Fruit fly (Drosophila melanogaster) whole organism, embryonic: ENCODE data around the gene CG43954.

Source experiments
- Asciz ChIP-seq: fragments of 200-800 bp; sonication (Bioruptor generic); optimal IDR thresholded peaks from 2 replicates; lab custom pipeline; 2017; ENCODE audit warnings: missing biosample characterization, mild to moderate bottlenecking, missing genetic modification characterization, missing genetic modification reagents
- Atf3 ChIP-seq: fragments of 200-800 bp; sonication (Bioruptor generic); optimal IDR thresholded peaks from 3 replicates; lab custom pipeline; 2016; ENCODE audit warnings: missing biosample characterization, missing genetic modification characterization
- CG10431 ChIP-seq: fragments of 200-800 bp; sonication (Bioruptor generic); optimal IDR thresholded peaks from 3 replicates; lab custom pipeline; 2018; ENCODE audit warnings: missing biosample characterization, mild to moderate bottlenecking, missing genetic modification characterization
- CG12299 ChIP-seq: fragments of 200-800 bp; sonication (Bioruptor generic); optimal IDR thresholded peaks from 2 replicates; lab custom pipeline; 2018; ENCODE audit warnings: missing biosample characterization, mild to moderate bottlenecking, missing genetic modification characterization
- CG12659 ChIP-seq: fragments of 200-800 bp; sonication (Bioruptor generic); optimal IDR thresholded peaks from 3 replicates; lab custom pipeline; 2017; ENCODE audit warnings: mild to moderate bottlenecking, missing biosample characterization, missing genetic modification reagents, missing genetic modification characterization
- CG13123 ChIP-seq: fragments of 200-800 bp; sonication (Bioruptor generic); optimal IDR thresholded peaks from 2 replicates; lab custom pipeline; 2016; ENCODE audit warnings: missing biosample characterization, missing genetic modification characterization
- CG14014 ChIP-seq: fragments of 200-800 bp; sonication (Bioruptor generic); IDR thresholded peaks from 2 replicates; pipeline ENCODE4 v1.3.6; 2022; ENCODE audit warnings: missing biosample characterization, missing genetic modification characterization
- CG1529 ChIP-seq: fragments of 200-800 bp; sonication (Bioruptor generic); optimal IDR thresholded peaks from 3 replicates; lab custom pipeline; 2018; ENCODE audit warnings: missing biosample characterization, missing genetic modification characterization
- CG15514 ChIP-seq: fragments of 200-800 bp; sonication (Bioruptor generic); optimal IDR thresholded peaks from 3 replicates; lab custom pipeline; 2017; ENCODE audit warnings: missing biosample characterization, missing genetic modification characterization, mild to moderate bottlenecking, moderate library complexity, missing genetic modification reagents
- CG17186 ChIP-seq: fragments of 200-800 bp; sonication (Bioruptor generic); optimal IDR thresholded peaks from 3 replicates; lab custom pipeline; 2017; ENCODE audit warnings: missing biosample characterization, missing genetic modification reagents, missing genetic modification characterization
- CG17359 ChIP-seq: fragments of 200-800 bp; sonication (Bioruptor generic); optimal IDR thresholded peaks from 3 replicates; lab custom pipeline; 2018; ENCODE audit warnings: missing biosample characterization, mild to moderate bottlenecking, missing genetic modification characterization, moderate library complexity
- CG17385 ChIP-seq: fragments of 200-800 bp; sonication (Bioruptor generic); optimal IDR thresholded peaks from 3 replicates; lab custom pipeline; 2018; ENCODE audit warnings: missing biosample characterization, mild to moderate bottlenecking, missing genetic modification characterization
- CG1832 ChIP-seq: fragments of 200-800 bp; sonication (Bioruptor generic); optimal IDR thresholded peaks from 2 replicates; lab custom pipeline; 2017; ENCODE audit warnings: missing biosample characterization, mild to moderate bottlenecking, missing genetic modification characterization, inconsistent platforms
- CG18476 ChIP-seq: fragments of 200-800 bp; sonication (Bioruptor generic); optimal IDR thresholded peaks from 2 replicates; lab custom pipeline; 2016; ENCODE audit warnings: missing biosample characterization, mild to moderate bottlenecking, missing genetic modification characterization
- CG2678 ChIP-seq: fragments of 200-800 bp; sonication (Bioruptor generic); optimal IDR thresholded peaks from 3 replicates; lab custom pipeline; 2019; ENCODE audit warnings: missing biosample characterization, mild to moderate bottlenecking, missing genetic modification characterization, moderate library complexity
- CG4328 ChIP-seq: fragments of 200-800 bp; sonication (Bioruptor generic); optimal IDR thresholded peaks from 3 replicates; lab custom pipeline; 2017; ENCODE audit warnings: missing biosample characterization, missing genetic modification reagents, missing genetic modification characterization
- CG6272 ChIP-seq: fragments of 200-800 bp; sonication (Bioruptor generic); IDR thresholded peaks from 2 replicates; pipeline ENCODE4 v1.3.6; 2022; ENCODE audit warnings: missing biosample characterization, missing genetic modification characterization
- CG8944 ChIP-seq: fragments of 200-800 bp; sonication (Bioruptor generic); optimal IDR thresholded peaks from 3 replicates; lab custom pipeline; 2016; ENCODE audit warnings: missing biosample characterization, missing genetic modification characterization
- HLHmδ ChIP-seq: fragments of 200-800 bp; sonication (Bioruptor generic); optimal IDR thresholded peaks from 2 replicates; lab custom pipeline; 2018; ENCODE audit warnings: missing biosample characterization, mild to moderate bottlenecking, missing genetic modification characterization, moderate library complexity
- Hr3 ChIP-seq: fragments of 200-800 bp; sonication (Bioruptor generic); optimal IDR thresholded peaks from 3 replicates; lab custom pipeline; 2016; ENCODE audit warnings: missing biosample characterization, missing genetic modification characterization
- MBD-R2 ChIP-seq: fragments of 200-800 bp; sonication (Bioruptor generic); IDR thresholded peaks from 2 replicates; pipeline ENCODE4 v1.3.6; 2022; ENCODE audit warnings: missing biosample characterization, missing genetic modification characterization
- NC2β ChIP-seq: fragments of 200-800 bp; sonication (Bioruptor generic); optimal IDR thresholded peaks from 2 replicates; lab custom pipeline; 2016; ENCODE audit warnings: missing biosample characterization, missing genetic modification characterization
- Nf-YC ChIP-seq: fragments of 200-800 bp; optimal IDR thresholded peaks from 3 replicates; lab custom pipeline; 2019; ENCODE audit warnings: missing biosample characterization, mild to moderate bottlenecking, missing genetic modification characterization, moderate library complexity
- Oli ChIP-seq: fragments of 200-800 bp; sonication (Bioruptor generic); optimal IDR thresholded peaks from 2 replicates; lab custom pipeline; 2018; ENCODE audit warnings: missing biosample characterization, mild to moderate bottlenecking, missing genetic modification characterization, moderate library complexity
- amos ChIP-seq: fragments of 200-800 bp; sonication (Bioruptor generic); IDR thresholded peaks from 2 replicates; pipeline ENCODE4 v1.3.6; 2022; ENCODE audit warnings: missing biosample characterization, missing genetic modification characterization; ENCODE audit not compliant: partially characterized antibody
- bigmax ChIP-seq: fragments of 200-800 bp; sonication (Bioruptor generic); optimal IDR thresholded peaks from 2 replicates; lab custom pipeline; 2018; ENCODE audit warnings: missing biosample characterization, mild to moderate bottlenecking, missing genetic modification characterization
- caup ChIP-seq: fragments of 200-800 bp; sonication (Bioruptor generic); optimal IDR thresholded peaks from 3 replicates; lab custom pipeline; 2017; ENCODE audit warnings: missing biosample characterization, mild to moderate bottlenecking, missing genetic modification characterization, moderate library complexity; ENCODE audit not compliant: severe bottlenecking
- dimm ChIP-seq: fragments of 200-800 bp; sonication (Bioruptor generic); IDR thresholded peaks from 2 replicates; pipeline ENCODE4 v1.3.6; 2022; ENCODE audit warnings: missing biosample characterization, missing genetic modification characterization
- disco-r ChIP-seq: fragments of 200-800 bp; sonication (Bioruptor generic); optimal IDR thresholded peaks from 2 replicates; lab custom pipeline; 2016; ENCODE audit warnings: missing biosample characterization, missing genetic modification characterization
- gem ChIP-seq: fragments of 200-800 bp; sonication (Bioruptor generic); optimal IDR thresholded peaks from 2 replicates; lab custom pipeline; 2019; ENCODE audit warnings: missing biosample characterization, mild to moderate bottlenecking, missing genetic modification characterization, moderate library complexity
- her ChIP-seq: fragments of 200-800 bp; sonication (Bioruptor generic); optimal IDR thresholded peaks from 2 replicates; lab custom pipeline; 2016; ENCODE audit warnings: missing biosample characterization, missing genetic modification characterization
- inv ChIP-seq: fragments of 200-800 bp; sonication (Bioruptor generic); IDR thresholded peaks from 2 replicates; pipeline ENCODE4 v1.3.6; 2022; ENCODE audit warnings: missing biosample characterization, missing genetic modification characterization; ENCODE audit not compliant: partially characterized antibody
- jumu ChIP-seq: fragments of 200-800 bp; sonication (Bioruptor generic); optimal IDR thresholded peaks from 3 replicates; lab custom pipeline; 2016; ENCODE audit warnings: missing biosample characterization, missing genetic modification characterization
- kni ChIP-seq: fragments of 200-800 bp; sonication (Bioruptor generic); optimal IDR thresholded peaks from 3 replicates; lab custom pipeline; 2017; ENCODE audit warnings: mild to moderate bottlenecking, missing biosample characterization, missing genetic modification reagents, missing genetic modification characterization
- lmd ChIP-seq: fragments of 200-800 bp; sonication (Bioruptor generic); IDR thresholded peaks from 2 replicates; pipeline ENCODE4 v1.3.6; 2022; ENCODE audit warnings: missing biosample characterization, missing genetic modification characterization
- lola ChIP-seq, 3 experiments: fragments of >200 bp in 2 of 3; fragments of 200-800 bp in 1 of 3; sonication (Bioruptor generic) in 1 of 3; optimal IDR thresholded peaks; 2 replicates each; lab custom pipeline; 2017 to 2019; ENCODE audit warnings: missing biosample characterization in 3 of 3, missing genetic modification characterization in 3 of 3, mild to moderate bottlenecking in 1 of 3, moderate library complexity in 1 of 3
- psq ChIP-seq: fragments of 200-800 bp; sonication (Bioruptor generic); optimal IDR thresholded peaks from 2 replicates; lab custom pipeline; 2017; ENCODE audit warnings: missing biosample characterization, missing genetic modification characterization
- run ChIP-seq: fragments of 200-800 bp; sonication (Bioruptor generic); optimal IDR thresholded peaks from 3 replicates; lab custom pipeline; 2018; ENCODE audit warnings: missing biosample characterization, mild to moderate bottlenecking, missing genetic modification characterization
- sd ChIP-seq: fragments of 200-800 bp; sonication (Bioruptor generic); optimal IDR thresholded peaks from 3 replicates; lab custom pipeline; 2018; ENCODE audit warnings: missing biosample characterization, mild to moderate bottlenecking, missing genetic modification characterization, moderate library complexity
- slp2 ChIP-seq: fragments of 200-800 bp; sonication (Bioruptor generic); optimal IDR thresholded peaks from 2 replicates; lab custom pipeline; 2016; ENCODE audit warnings: missing biosample characterization, missing genetic modification characterization

The CG43954 gene

DNA sequence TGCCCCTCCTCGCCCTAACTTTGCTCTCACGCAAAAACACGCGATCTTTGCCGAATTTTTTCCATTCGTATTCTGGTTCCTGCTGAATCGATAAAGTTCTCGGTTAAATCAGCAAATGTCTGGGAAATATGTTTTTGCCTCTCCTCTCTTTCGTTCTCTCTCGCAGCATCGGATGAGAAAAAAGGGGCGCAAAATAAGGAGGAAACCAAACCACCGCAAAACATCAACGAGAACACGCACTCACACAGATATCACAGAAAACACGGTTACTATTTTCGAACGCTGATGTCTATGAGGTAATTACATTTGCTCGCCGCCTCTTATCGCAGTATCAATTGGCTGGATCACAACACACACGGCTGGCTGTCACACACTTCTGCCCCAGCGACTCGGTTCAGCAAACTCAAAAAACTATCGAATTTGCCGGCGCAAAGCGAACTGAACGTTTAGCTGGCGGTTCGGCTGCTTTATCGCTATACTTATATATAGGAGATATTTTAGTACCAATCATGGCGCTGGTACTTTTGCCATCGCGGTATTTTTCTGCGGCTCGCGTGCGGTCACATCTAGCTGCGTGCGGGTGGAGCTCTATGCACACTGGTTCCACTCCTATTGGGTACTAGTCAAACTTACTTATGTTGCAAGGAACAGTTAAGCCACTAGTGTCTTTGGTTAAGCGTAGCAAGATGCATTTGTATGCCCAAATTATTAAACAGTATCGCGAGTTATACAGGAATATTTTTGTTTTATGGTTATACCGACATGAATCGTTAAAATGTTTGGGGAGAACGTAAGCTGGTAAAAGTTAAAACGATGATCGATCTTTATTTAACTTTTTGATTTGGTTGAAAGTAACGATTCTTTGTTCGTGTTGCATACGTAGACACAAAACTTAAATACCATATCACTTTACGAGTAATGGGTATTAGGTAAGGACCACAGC lies 50.0 kb downstream of the CG43954 start, which contains the start of gene Baldspot (continued):
- TF ChIP-seq CG14014 (GFP tag; lab: Robert Waterston, UW) (no peak; the same call in 1 of the 2 replicates), CG6272 (GFP tag; lab: Robert Waterston, UW) (peak; percentile 46; the same call in 1 of the 2 replicates), CG17359 (peak; percentile 72), kni (GFP tag; lab: Kevin White, UChicago) (peak; percentile 54), amos (GFP tag; lab: Robert Waterston, UW) (peak; percentile 72; the same call in 1 of the 2 replicates), jumu (peak; percentile 68), lmd (GFP tag; lab: Robert Waterston, UW) (peak; percentile 79), psq (no peak), Atf3 (GFP tag; lab: Kevin White, UChicago) (peak; percentile 49), gem (tag; lab: Kevin White, UChicago) (peak; percentile 86), Oli (tag; lab: Kevin White, UChicago) (peak; percentile 26), CG15514 (peak; percentile 94), CG18476 (peak; percentile 80), lola (GFP tag; optimal IDR thresholded peaks at IDR 0.05; lab: Kevin White, UChicago) (peak in 1 of 3 experiments; percentile 25), CG10431 (no peak), CG8944 (peak; percentile 2), CG17186 (GFP tag; lab: Kevin White, UChicago) (peak; percentile 83), CG2678 (tag; lab: Kevin White, UChicago) (peak; percentile 91), HLHmδ (peak; percentile 22), CG1529 (GFP tag; lab: Kevin White, UChicago) (peak; percentile 16), dimm (GFP tag; lab: Robert Waterston, UW) (no peak), CG13123 (GFP tag; lab: Kevin White, UChicago) (no peak), her (GFP tag; lab: Kevin White, UChicago) (peak; percentile 74), run (tag; lab: Kevin White, UChicago) (no peak), inv (0 out of 2 replicates have a peak, but pooled peaks have one; percentile 15), NC2β (GFP tag; lab: Kevin White, UChicago) (peak; percentile 43), CG12659 (peak; percentile 87), CG12299 (peak; percentile 35), CG17385 (GFP tag; lab: Kevin White, UChicago) (peak; percentile 14), Nf-YC (tag; lab: Kevin White, UChicago) (peak; percentile 58), bigmax (GFP tag; lab: Kevin White, UChicago) (peak; percentile 54), caup (GFP tag; lab: Kevin White, UChicago) (peak; percentile 62), MBD-R2 (GFP tag; lab: Robert Waterston, UW) (peak; percentile 70), Asciz (GFP tag; lab: Kevin White, UChicago) (peak; percentile 77), slp2 (GFP tag; lab: Kevin White, UChicago) (peak; percentile 71), Hr3 (no peak), sd (peak; percentile 47), disco-r (no peak), CG4328 (peak; percentile 86), CG1832 (GFP tag; lab: Kevin White, UChicago) (no peak)
- TF ChIP-seq, all 482 proteins: peak for 385
